Worm (Caenorhabditis elegans): ENCODE results near the gene T02D1.9.

DNA sequence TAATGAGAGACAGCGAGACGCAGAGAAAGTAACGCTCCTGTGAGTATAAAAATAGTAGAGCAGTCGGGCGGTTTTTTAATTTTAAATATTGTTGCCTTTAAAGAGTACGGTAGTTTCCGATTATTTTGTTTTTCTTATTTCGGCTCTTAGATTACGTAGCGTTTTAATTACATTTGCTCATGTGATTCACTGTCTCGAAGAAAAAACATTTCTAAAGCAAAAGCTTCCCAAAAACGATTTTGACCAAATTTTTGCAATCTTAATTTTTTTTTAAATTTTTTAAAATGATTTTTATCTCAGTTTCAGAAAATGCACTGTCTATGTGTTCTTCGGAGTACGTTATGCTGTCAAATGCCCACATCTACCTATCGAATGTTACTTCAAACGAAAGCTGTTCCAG is 31.3 kb downstream of the T02D1.9 start, which contains the start of gene haf-1:
- TF ChIP-seq zag-1 (tag; optimal IDR thresholded peaks at IDR 0.05), result no peak
- no peak for TF ChIP-seq unc-62 (GFP tag; optimal IDR thresholded peaks at IDR 0.05)
- TF ChIP-seq ZK546.5 (tag; optimal IDR thresholded peaks at IDR 0.05), result no peak
